Fruit fly (Drosophila melanogaster): ENCODE measurements around the gene Past1.

dm6 chr3R:12701257-12701656 lies 4.1 kb downstream of the Past1 start:
- TF ChIP-seq rgr (GFP tag; optimal IDR thresholded peaks at IDR 0.05), result no peak
- TF ChIP-seq fru (GFP tag; optimal IDR thresholded peaks at IDR 0.05), result no peak
- no peak for TF ChIP-seq Abd-B (GFP tag; optimal IDR thresholded peaks at IDR 0.05)
- TF ChIP-seq Hr78 (GFP tag; optimal IDR thresholded peaks at IDR 0.05), result no peak
- TF ChIP-seq Dfd (GFP tag; optimal IDR thresholded peaks at IDR 0.05), result no peak
